Fruit fly (Drosophila melanogaster): Measurements from ENCODE around the gene KrT95D.

DNA sequence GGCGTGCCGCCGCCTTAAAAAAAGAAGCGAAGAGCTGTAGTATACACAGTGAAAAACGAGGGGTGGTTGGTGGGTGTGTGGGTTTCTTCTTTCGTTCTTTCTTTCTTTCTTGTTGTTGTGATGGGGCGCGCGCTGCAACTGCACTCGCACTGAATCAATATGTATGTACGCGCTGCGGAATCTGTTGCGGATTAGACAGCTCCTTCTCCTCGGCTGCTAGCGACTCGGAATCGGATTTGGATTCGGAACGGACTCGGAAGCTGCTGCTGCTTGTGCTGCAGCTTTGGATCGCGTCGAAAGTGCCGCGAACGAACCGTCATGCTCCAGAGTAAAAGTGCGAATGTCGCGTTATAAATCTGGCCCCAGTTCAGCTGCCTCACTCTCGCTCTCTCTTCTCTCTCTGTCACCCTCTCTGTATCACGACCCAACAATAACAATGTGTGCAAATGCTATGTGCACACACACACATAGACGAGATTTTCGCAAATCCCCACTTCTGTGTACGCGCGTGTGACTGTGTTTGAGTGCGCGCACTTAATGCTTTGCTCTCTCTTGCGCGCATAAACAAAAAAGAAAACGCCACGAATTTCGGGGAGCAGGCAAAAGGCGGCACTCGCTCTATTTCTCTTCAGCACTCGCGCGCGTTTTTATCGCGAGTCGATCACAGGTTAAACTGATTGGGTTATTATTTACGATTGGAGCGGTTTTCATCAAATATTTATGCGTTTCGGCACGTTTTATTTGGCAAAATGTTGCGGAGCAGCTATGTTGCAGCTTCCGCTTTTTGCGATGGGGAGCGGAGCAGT lies 405 bp downstream of the KrT95D start:
- peak; percentile 71 for TF ChIP-seq CG4496 (GFP tag; IDR thresholded peaks at IDR 0.05)
- no peak for TF ChIP-seq D1 (tag; optimal IDR thresholded peaks at IDR 0.05)
- TF ChIP-seq CG8301 (tag; optimal IDR thresholded peaks at IDR 0.05), result no peak
- no peak for TF ChIP-seq CG14655 (GFP tag; optimal IDR thresholded peaks at IDR 0.05)
- TF ChIP-seq EcR (GFP tag; optimal IDR thresholded peaks at IDR 0.05), result peak; percentile 61
- TF ChIP-seq CG34367 (tag; optimal IDR thresholded peaks at IDR 0.05), result no peak
- TF ChIP-seq CG17806 (tag; optimal IDR thresholded peaks at IDR 0.05), result no peak
- TF ChIP-seq Pif1A (GFP tag; optimal IDR thresholded peaks at IDR 0.05), result peak; percentile 20
- TF ChIP-seq CG13204 (GFP tag; optimal IDR thresholded peaks at IDR 0.05), result peak; percentile 76
- peak; percentile 57; the same call in 1 of the 2 replicates for TF ChIP-seq CG32121 (GFP tag; IDR thresholded peaks at IDR 0.05)
- TF ChIP-seq gl (tag; optimal IDR thresholded peaks at IDR 0.05), result no peak

All from whole organism, pupa.